Fruit fly (Drosophila melanogaster) whole organism, adult: ENCODE measurements around the gene nerfin-1.

Source experiments
- CG12768 ChIP-seq: fragments of 200-800 bp; sonication (Bioruptor generic); optimal IDR thresholded peaks from 2 replicates; lab custom pipeline; 2017; ENCODE audit warnings: missing biosample characterization, missing genetic modification characterization, mild to moderate bottlenecking, moderate library complexity, missing genetic modification reagents
- CG5204 ChIP-seq: fragments of 200-800 bp; sonication (Bioruptor generic); optimal IDR thresholded peaks from 2 replicates; lab custom pipeline; 2016; ENCODE audit warnings: missing biosample characterization, missing genetic modification characterization
- CG7101 ChIP-seq: fragments of 200-800 bp; sonication (Bioruptor generic); optimal IDR thresholded peaks from 2 replicates; lab custom pipeline; 2018; ENCODE audit warnings: missing biosample characterization, mild to moderate bottlenecking, missing genetic modification characterization, moderate library complexity
- Clk ChIP-seq: fragments of 200-800 bp; sonication (Bioruptor generic); optimal IDR thresholded peaks from 2 replicates; lab custom pipeline; 2017; ENCODE audit warnings: missing biosample characterization, missing genetic modification characterization
- Crg-1 ChIP-seq: fragments of 200-800 bp; sonication (Bioruptor generic); optimal IDR thresholded peaks from 2 replicates; lab custom pipeline; 2016; ENCODE audit warnings: missing biosample characterization, missing genetic modification characterization
- Hr96 ChIP-seq: fragments of 200-800 bp; sonication (Bioruptor generic); optimal IDR thresholded peaks from 2 replicates; lab custom pipeline; 2016; ENCODE audit warnings: missing biosample characterization, missing genetic modification characterization
- cic ChIP-seq: fragments of 200-800 bp; sonication (Bioruptor generic); optimal IDR thresholded peaks from 2 replicates; lab custom pipeline; 2017; ENCODE audit warnings: missing biosample characterization, mild to moderate bottlenecking, missing genetic modification characterization, moderate library complexity
- kay ChIP-seq: fragments of 200-800 bp; sonication (Bioruptor generic); peaks from one replicate; lab custom pipeline; 2016; ENCODE audit warnings: missing biosample characterization, missing genetic modification characterization, borderline replicate concordance
- pad ChIP-seq: fragments of 200-800 bp; sonication (Bioruptor generic); optimal IDR thresholded peaks from 3 replicates; lab custom pipeline; 2017; ENCODE audit warnings: missing biosample characterization, missing genetic modification characterization, mild to moderate bottlenecking, moderate library complexity, missing genetic modification reagents
- tj ChIP-seq: fragments of 200-800 bp; sonication (Bioruptor generic); optimal IDR thresholded peaks from 3 replicates; lab custom pipeline; 2017; ENCODE audit warnings: missing biosample characterization, mild to moderate bottlenecking, missing genetic modification characterization, moderate library complexity
- toe ChIP-seq: fragments of 200-800 bp; sonication (Bioruptor generic); optimal IDR thresholded peaks from 2 replicates; lab custom pipeline; 2016; ENCODE audit warnings: missing biosample characterization, missing genetic modification characterization

- TF ChIP-seq pad (GFP tag; lab: Kevin White, UChicago) (no peak), Hr96 (GFP tag; lab: Kevin White, UChicago) (no peak), toe (GFP tag; lab: Kevin White, UChicago) (no peak), kay (no peak), cic (GFP tag; lab: Kevin White, UChicago) (peak; percentile 43), Crg-1 (GFP tag; lab: Kevin White, UChicago) (no peak), tj (GFP tag; lab: Kevin White, UChicago) (peak; percentile 53), CG7101 (no peak), CG5204 (no peak), CG12768 (GFP tag; lab: Kevin White, UChicago) (no peak), Clk (GFP tag; lab: Kevin White, UChicago) (no peak)
These were observed 37.2 kb upstream of the nerfin-1 start, which contains the start of gene Usp10 for dm6 chr3L:871713-872112.
